Worm (Caenorhabditis elegans) whole organism, early embryonic: Measurements from ENCODE around the gene W05B10.4.

Experiments used
- ama-1 ChIP-seq: fragments of 150-350 bp; optimal IDR thresholded peaks from 2 replicates; lab custom pipeline; 2014
- tbx-11 ChIP-seq: fragments of 200-800 bp; sonication (Bioruptor generic); IDR thresholded peaks from 2 replicates; pipeline ENCODE4 v1.3.6; 2022; ENCODE audit warnings: missing genetic modification characterization, missing compliant biosample characterization
- tbx-37 ChIP-seq: fragments of 200-800 bp; sonication (Bioruptor generic); conservative IDR thresholded peaks from 2 replicates; pipeline ENCODE4 v1.3.6; 2022; ENCODE audit warnings: missing genetic modification reagents, missing genetic modification characterization, missing compliant biosample characterization

- no peak for TF ChIP-seq tbx-37 (GFP tag; lab: Robert Waterston, UW)
- no peak for TF ChIP-seq ama-1 (lab: Kevin White, UChicago)
- no peak for TF ChIP-seq tbx-11 (GFP tag; lab: Robert Waterston, UW)
These were observed 18.4 kb upstream of the W05B10.4 start, which contains the start of gene lin-25 for ce11 chrV:12649636-12650035.
